Worm (Caenorhabditis elegans) whole organism, L1 larva: Measurements from ENCODE around the gene F35C11.7.
A peak's percentile ranks its signal among the peaks of the same experiment; 100 is the strongest.

ENCODE experiments used
- C34B4.2 ChIP-seq: sonication (generic microtip); optimal IDR thresholded peaks from 2 replicates; lab custom pipeline; 2017; ENCODE audit warnings: mild to moderate bottlenecking, missing genetic modification characterization, missing compliant biosample characterization
- F16B12.6 ChIP-seq: fragments of 150-350 bp; optimal IDR thresholded peaks from 2 replicates; lab custom pipeline; 2014; ENCODE audit warnings: missing biosample characterization, missing genetic modification characterization
- Y116A8C.19 ChIP-seq: sonication (generic microtip); optimal IDR thresholded peaks from 2 replicates; lab custom pipeline; 2016; ENCODE audit warnings: missing compliant biosample characterization, missing genetic modification characterization, borderline replicate concordance
- aha-1 ChIP-seq: fragments of 150-350 bp; optimal IDR thresholded peaks from 2 replicates; lab custom pipeline; 2014; ENCODE audit warnings: missing biosample characterization, missing genetic modification characterization
- alr-1 ChIP-seq: fragments of 200-800 bp; sonication (Bioruptor generic); optimal IDR thresholded peaks from 2 replicates; lab custom pipeline; 2018; ENCODE audit warnings: borderline replicate concordance, mild to moderate bottlenecking, missing genetic modification characterization, missing compliant biosample characterization
- ceh-88 ChIP-seq: fragments of 200-800 bp; sonication (Bioruptor generic); IDR thresholded peaks from 2 replicates; pipeline ENCODE4 v1.3.6; 2022; ENCODE audit warnings: missing genetic modification characterization, missing compliant biosample characterization
- dsc-1 ChIP-seq: sonication (generic microtip); optimal IDR thresholded peaks from 2 replicates; lab custom pipeline; 2016; ENCODE audit warnings: mild to moderate bottlenecking, missing genetic modification characterization, missing compliant biosample characterization
- efl-1 ChIP-seq, 4 experiments: fragments of 150-350 bp; optimal IDR thresholded peaks in 3 of 4; peaks in 1 of 4; 1 replicate in 1 of 4; 2 replicates in 3 of 4; lab custom pipeline; 2014; ENCODE audit warnings: missing biosample characterization in 2 of 4, missing genetic modification characterization in 2 of 4, missing genetic modification reagents in 2 of 4
- egl-27 ChIP-seq, 2 experiments: fragments of 150-350 bp in 1 of 2; sonication (generic microtip); optimal IDR thresholded peaks; 3 replicates each; lab custom pipeline; 2017 to 2018; ENCODE audit warnings: missing biosample characterization in 2 of 2, missing genetic modification characterization in 2 of 2, missing genetic modification reagents in 2 of 2
- elt-3 ChIP-seq, 6 experiments: fragments of 150-350 bp in 1 of 6; sonication (generic microtip); optimal IDR thresholded peaks; 2 replicates each; lab custom pipeline; 2017 to 2018; ENCODE audit warnings: missing biosample characterization in 6 of 6, missing genetic modification characterization in 6 of 6, inconsistent platforms in 1 of 6
- fkh-4 ChIP-seq: sonication (generic microtip); optimal IDR thresholded peaks from 2 replicates; lab custom pipeline; 2016; ENCODE audit warnings: missing compliant biosample characterization, missing genetic modification characterization, borderline replicate concordance
- fos-1 ChIP-seq: fragments of 150-350 bp; optimal IDR thresholded peaks from 2 replicates; lab custom pipeline; 2014; ENCODE audit warnings: missing biosample characterization, missing genetic modification characterization
- grh-1 ChIP-seq: fragments of 200-800 bp; sonication (Bioruptor generic); IDR thresholded peaks from 2 replicates; pipeline ENCODE4 v1.3.6; 2022; ENCODE audit warnings: missing genetic modification reagents, missing genetic modification characterization, missing compliant biosample characterization
- hpl-2 ChIP-seq: fragments of 150-350 bp; optimal IDR thresholded peaks from 2 replicates; lab custom pipeline; 2014; ENCODE audit warnings: missing biosample characterization, missing genetic modification reagents, missing genetic modification characterization
- irx-1 ChIP-seq: sonication (generic microtip); optimal IDR thresholded peaks from 2 replicates; lab custom pipeline; 2016; ENCODE audit warnings: missing genetic modification characterization, missing compliant biosample characterization
- isw-1 ChIP-seq: fragments of 200-800 bp; sonication (Bioruptor generic); IDR thresholded peaks from 2 replicates; pipeline ENCODE4 v1.3.6; 2022; ENCODE audit warnings: missing genetic modification characterization, missing compliant biosample characterization
- lin-13 ChIP-seq: fragments of 150-350 bp; optimal IDR thresholded peaks from 2 replicates; lab custom pipeline; 2014; ENCODE audit warnings: missing biosample characterization, missing genetic modification reagents, missing genetic modification characterization
- lin-14 ChIP-seq: fragments of 200-800 bp; sonication (Bioruptor generic); optimal IDR thresholded peaks from 2 replicates; lab custom pipeline; 2018; ENCODE audit warnings: mild to moderate bottlenecking, missing genetic modification characterization, moderate library complexity, missing compliant biosample characterization
- lir-3 ChIP-seq: sonication (generic microtip); optimal IDR thresholded peaks from 2 replicates; lab custom pipeline; 2016; ENCODE audit warnings: mild to moderate bottlenecking, missing genetic modification characterization, moderate library complexity, missing compliant biosample characterization; ENCODE audit not compliant: poor library complexity
- lsy-2 ChIP-seq, 2 experiments: fragments of 150-350 bp; optimal IDR thresholded peaks; 2 replicates each; lab custom pipeline; 2014; ENCODE audit warnings: missing biosample characterization in 2 of 2, missing genetic modification characterization in 2 of 2
- mdl-1 ChIP-seq, 2 experiments: fragments of 150-350 bp; optimal IDR thresholded peaks; 2 replicates each; lab custom pipeline; 2014 to 2017; ENCODE audit warnings: missing biosample characterization in 2 of 2, missing genetic modification characterization in 2 of 2, inconsistent platforms in 1 of 2
- mep-1 ChIP-seq: fragments of 150-350 bp; optimal IDR thresholded peaks from 2 replicates; lab custom pipeline; 2014; ENCODE audit warnings: missing biosample characterization, missing genetic modification characterization
- nhr-11 ChIP-seq: fragments of 150-350 bp; optimal IDR thresholded peaks from 2 replicates; lab custom pipeline; 2014; ENCODE audit warnings: missing biosample characterization, missing genetic modification characterization
- nhr-12 ChIP-seq: sonication (generic microtip); optimal IDR thresholded peaks from 2 replicates; lab custom pipeline; 2017; ENCODE audit warnings: missing biosample characterization, missing genetic modification characterization
- nhr-19 ChIP-seq: fragments of 200-800 bp; sonication (Bioruptor generic); conservative IDR thresholded peaks from 2 replicates; pipeline ENCODE4 v1.3.6; 2022; ENCODE audit warnings: missing genetic modification characterization, missing compliant biosample characterization
- nhr-20 ChIP-seq: sonication (generic microtip); optimal IDR thresholded peaks from 2 replicates; lab custom pipeline; 2016; ENCODE audit warnings: mild to moderate bottlenecking, missing genetic modification characterization, missing compliant biosample characterization
- nhr-47 ChIP-seq: sonication (generic microtip); optimal IDR thresholded peaks from 2 replicates; lab custom pipeline; 2016; ENCODE audit warnings: mild to moderate bottlenecking, missing genetic modification characterization, moderate library complexity, missing compliant biosample characterization
- nhr-71 ChIP-seq: sonication (generic microtip); optimal IDR thresholded peaks from 2 replicates; lab custom pipeline; 2016; ENCODE audit warnings: mild to moderate bottlenecking, missing genetic modification characterization, moderate library complexity, missing compliant biosample characterization
- nhr-77 ChIP-seq: fragments of 150-350 bp; optimal IDR thresholded peaks from 2 replicates; lab custom pipeline; 2014; ENCODE audit warnings: missing biosample characterization, missing genetic modification characterization
- nhr-84 ChIP-seq: sonication (generic microtip); optimal IDR thresholded peaks from 2 replicates; lab custom pipeline; 2017; ENCODE audit warnings: missing biosample characterization, missing genetic modification characterization
- nhr-85 ChIP-seq: sonication (generic microtip); peaks from one replicate; lab custom pipeline; 2016; ENCODE audit warnings: missing genetic modification characterization, inconsistent platforms, missing compliant biosample characterization
- nhr-90 ChIP-seq: sonication (generic microtip); optimal IDR thresholded peaks from 2 replicates; lab custom pipeline; 2016; ENCODE audit warnings: mild to moderate bottlenecking, missing genetic modification characterization, missing compliant biosample characterization; ENCODE audit not compliant: poor library complexity
- rnt-1 ChIP-seq: sonication (generic microtip); optimal IDR thresholded peaks from 2 replicates; lab custom pipeline; 2016; ENCODE audit warnings: mild to moderate bottlenecking, missing genetic modification characterization, moderate library complexity, missing compliant biosample characterization
- snpc-4 ChIP-seq: fragments of 150-350 bp; optimal IDR thresholded peaks from 2 replicates; lab custom pipeline; 2014; ENCODE audit warnings: missing biosample characterization, missing genetic modification characterization
- snu-23 ChIP-seq: sonication (generic microtip); optimal IDR thresholded peaks from 2 replicates; lab custom pipeline; 2016; ENCODE audit warnings: missing genetic modification characterization, missing compliant biosample characterization
- sox-4 ChIP-seq: sonication (generic microtip); optimal IDR thresholded peaks from 2 replicates; lab custom pipeline; 2016; ENCODE audit warnings: missing genetic modification characterization, missing compliant biosample characterization
- tbx-2 ChIP-seq: sonication (generic microtip); optimal IDR thresholded peaks from 2 replicates; lab custom pipeline; 2016; ENCODE audit warnings: missing genetic modification characterization, missing compliant biosample characterization
- unc-62 ChIP-seq: fragments of 150-350 bp; optimal IDR thresholded peaks from 2 replicates; lab custom pipeline; 2014; ENCODE audit warnings: missing biosample characterization, missing genetic modification reagents, missing genetic modification characterization
- ztf-11 ChIP-seq, 2 experiments: sonication (generic microtip); optimal IDR thresholded peaks; 2 replicates each; lab custom pipeline; 2016 to 2017; ENCODE audit warnings: missing genetic modification characterization in 2 of 2, missing biosample characterization in 1 of 2, missing compliant biosample characterization in 1 of 2

Gene F35C11.7

ce11 chrII:8226475-8226874 is 29.6 kb upstream of the F35C11.7 start (continued):
- no peak for TF ChIP-seq lin-14 (GFP tag; lab: Kevin White, UChicago)
- TF ChIP-seq egl-27 (tag; optimal IDR thresholded peaks at IDR 0.05; lab: Kevin White, UChicago): no peak
- TF ChIP-seq ztf-11 (tag; optimal IDR thresholded peaks at IDR 0.05; lab: Kevin White, UChicago): no peak
- peak; percentile 9 for TF ChIP-seq snu-23 (GFP tag; lab: Kevin White, UChicago)
- no peak for TF ChIP-seq irx-1 (tag; lab: Kevin White, UChicago)
- no peak for TF ChIP-seq snpc-4
- no peak for TF ChIP-seq tbx-2
- TF ChIP-seq nhr-90 (tag; lab: Kevin White, UChicago): peak; percentile 23
- no peak for TF ChIP-seq C34B4.2 (tag; lab: Kevin White, UChicago)
- TF ChIP-seq hpl-2 (GFP tag; lab: Kevin White, UChicago): no peak
- TF ChIP-seq rnt-1 (tag; lab: Kevin White, UChicago): no peak
- TF ChIP-seq nhr-11 (tag; lab: Kevin White, UChicago): no peak
- TF ChIP-seq nhr-12 (tag; lab: Kevin White, UChicago): no peak
- TF ChIP-seq nhr-85 (tag; lab: Kevin White, UChicago): no peak
- peak in 1 of 2 experiments; percentile 29 for TF ChIP-seq mdl-1 (tag; optimal IDR thresholded peaks at IDR 0.05; lab: Kevin White, UChicago)
- peak; percentile 47 for TF ChIP-seq nhr-20 (tag; lab: Kevin White, UChicago)
- TF ChIP-seq dsc-1 (tag; lab: Kevin White, UChicago): no peak
- TF ChIP-seq ceh-88 (GFP tag; lab: Robert Waterston, UW): no peak

ce11 chrII:8230976-8231375 is 25.1 kb upstream of the F35C11.7 start, which contains the start of gene M110.9:
M110.9 (plus strand) TSS chrII:8231276.
- no peak for TF ChIP-seq grh-1
- no peak for TF ChIP-seq nhr-12 (tag; lab: Kevin White, UChicago)
- no peak for TF ChIP-seq ceh-88 (GFP tag; lab: Robert Waterston, UW)
- no peak for TF ChIP-seq nhr-19
- TF ChIP-seq elt-3 (tag; optimal IDR thresholded peaks at IDR 0.05; lab: Kevin White, UChicago): no peak
- TF ChIP-seq ztf-11 (tag; optimal IDR thresholded peaks at IDR 0.05; lab: Kevin White, UChicago): no peak
- no peak for TF ChIP-seq nhr-47 (tag; lab: Kevin White, UChicago)
- no peak for TF ChIP-seq dsc-1 (tag; lab: Kevin White, UChicago)
- no peak for TF ChIP-seq Y116A8C.19
- no peak for TF ChIP-seq lin-13 (GFP tag; lab: Kevin White, UChicago)
- no peak for TF ChIP-seq nhr-71 (tag; lab: Kevin White, UChicago)
- TF ChIP-seq nhr-90 (tag; lab: Kevin White, UChicago): no peak
- no peak for TF ChIP-seq lir-3 (tag; lab: Kevin White, UChicago)
- no peak for TF ChIP-seq isw-1
- TF ChIP-seq aha-1 (tag; lab: Kevin White, UChicago): no peak

- TF ChIP-seq nhr-77 (tag; lab: Kevin White, UChicago) (no peak), mep-1 (tag; lab: Kevin White, UChicago) (no peak), irx-1 (tag; lab: Kevin White, UChicago) (no peak), nhr-19 (no peak), sox-4 (tag; lab: Kevin White, UChicago) (no peak), efl-1 (optimal IDR thresholded peaks at IDR 0.05; lab: Kevin White, UChicago) (no peak), efl-1 (GFP tag; optimal IDR thresholded peaks at IDR 0.05 in 1 of 2; lab: Kevin White, UChicago) (no peak), F16B12.6 (tag; lab: Kevin White, UChicago) (no peak), alr-1 (tag; lab: Kevin White, UChicago) (no peak), nhr-85 (tag; lab: Kevin White, UChicago) (no peak), nhr-12 (tag; lab: Kevin White, UChicago) (no peak), unc-62 (GFP tag; lab: Kevin White, UChicago) (no peak)
These were observed 23.6 kb upstream of the F35C11.7 start, which contains the start of gene M110.7 for ce11 chrII:8232489-8232888. M110.7 (plus strand) TSS chrII:8232789.

ce11 chrII:8238155-8238554 is 18.0 kb upstream of the F35C11.7 start, which contains the start of gene nlp-5:
nlp-5 (plus strand) TSS chrII:8238455.
- TF ChIP-seq fkh-4 (tag; lab: Kevin White, UChicago) (no peak), snu-23 (GFP tag; lab: Kevin White, UChicago) (no peak), egl-27 (tag; optimal IDR thresholded peaks at IDR 0.05; lab: Kevin White, UChicago) (no peak), nhr-85 (tag; lab: Kevin White, UChicago) (no peak), fos-1 (no peak), nhr-84 (tag; lab: Kevin White, UChicago) (no peak), C34B4.2 (tag; lab: Kevin White, UChicago) (no peak), lsy-2 (tag; optimal IDR thresholded peaks at IDR 0.05; lab: Kevin White, UChicago) (no peak)
